Worm (Caenorhabditis elegans): Measurements from ENCODE around the gene mrpl-1.

mrpl-1 gene

DNA sequence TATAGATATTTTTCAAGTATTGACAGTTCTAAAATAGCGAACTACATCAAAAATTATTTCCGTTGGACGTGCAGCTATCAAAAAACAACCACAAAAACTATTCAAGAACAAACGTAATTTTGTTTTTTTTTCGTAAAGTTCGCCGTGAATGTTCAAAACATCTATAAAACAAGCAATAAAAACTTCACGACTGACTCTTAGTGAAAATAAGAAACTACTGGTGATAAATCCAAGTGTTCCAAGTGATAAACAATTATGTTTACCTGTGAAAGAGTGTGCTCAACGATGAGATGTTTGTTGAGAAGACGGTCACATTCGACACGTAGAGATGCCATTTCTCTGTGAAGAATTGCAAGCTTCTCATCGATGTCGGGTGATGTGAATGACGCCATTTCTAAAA lies 13.3 kb upstream of the mrpl-1 start, which contains the start of gene C50F7.6:
TSS of gene C50F7.6 (minus strand) at position 394 of the 400 bp plus-strand sequence.
- TF ChIP-seq W03F9.2 (tag; optimal IDR thresholded peaks at IDR 0.05) (no peak), him-1 (tag; optimal IDR thresholded peaks at IDR 0.05) (no peak), dao-5 (tag; optimal IDR thresholded peaks at IDR 0.05) (no peak)

DNA sequence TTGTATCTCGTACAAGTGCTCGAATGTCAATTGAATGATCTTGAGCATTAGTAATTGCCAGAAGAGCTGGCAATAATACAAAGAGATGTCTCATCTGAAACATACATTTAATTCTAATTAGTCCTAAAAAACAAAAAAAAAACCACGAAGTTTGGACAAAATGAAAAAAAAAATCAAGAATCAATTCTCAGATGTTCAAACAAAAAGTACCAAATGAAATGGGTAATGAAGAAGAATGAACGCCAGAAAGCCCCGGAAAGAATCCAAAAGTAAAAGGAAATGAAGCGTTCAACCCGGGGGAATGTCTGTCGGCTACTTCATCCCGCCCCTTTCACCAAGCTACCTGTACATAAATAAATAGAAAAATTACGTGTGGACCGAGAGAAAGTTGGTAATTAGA lies 8.4 kb upstream of the mrpl-1 start, which contains the start of gene F33D4.6:
TSS of gene F33D4.6 (minus strand) at position 101 of the 400 bp plus-strand sequence.
- TF ChIP-seq dao-5 (tag; optimal IDR thresholded peaks at IDR 0.05) (no peak), him-1 (tag; optimal IDR thresholded peaks at IDR 0.05) (no peak), W03F9.2 (tag; optimal IDR thresholded peaks at IDR 0.05) (no peak)

- TF ChIP-seq dao-5 (tag; optimal IDR thresholded peaks at IDR 0.05): no peak
- TF ChIP-seq him-1 (tag; optimal IDR thresholded peaks at IDR 0.05): no peak
- no peak for TF ChIP-seq W03F9.2 (tag; optimal IDR thresholded peaks at IDR 0.05)
These were observed 2.8 kb upstream of the mrpl-1 start for ce11 chrIV:7712252-7712651.

DNA sequence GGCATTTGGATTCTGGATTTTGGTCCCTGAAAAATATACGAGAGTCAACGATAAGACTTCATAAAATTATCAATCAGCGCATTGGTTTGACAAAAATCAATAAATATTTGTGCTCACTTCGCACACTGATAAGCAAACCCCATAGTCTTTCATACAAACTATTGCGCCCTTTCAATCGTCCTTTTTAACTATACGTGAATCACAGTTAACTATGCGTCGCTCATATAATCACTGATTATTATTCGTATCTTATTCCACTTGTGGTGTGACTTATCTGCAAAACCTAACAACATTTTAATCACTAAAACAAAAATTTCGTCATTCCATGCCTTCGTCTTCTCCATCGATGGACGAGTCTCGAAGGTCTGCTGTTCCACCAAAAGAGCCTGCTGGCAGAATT lies 1.3 kb upstream of the mrpl-1 start, which contains the start of gene nhr-8:
TSS of gene nhr-8 (plus strand) at position 160 of the 400 bp plus-strand sequence.
- TF ChIP-seq W03F9.2 (tag; optimal IDR thresholded peaks at IDR 0.05) (no peak), dao-5 (tag; optimal IDR thresholded peaks at IDR 0.05) (no peak), him-1 (tag; optimal IDR thresholded peaks at IDR 0.05) (no peak)

DNA sequence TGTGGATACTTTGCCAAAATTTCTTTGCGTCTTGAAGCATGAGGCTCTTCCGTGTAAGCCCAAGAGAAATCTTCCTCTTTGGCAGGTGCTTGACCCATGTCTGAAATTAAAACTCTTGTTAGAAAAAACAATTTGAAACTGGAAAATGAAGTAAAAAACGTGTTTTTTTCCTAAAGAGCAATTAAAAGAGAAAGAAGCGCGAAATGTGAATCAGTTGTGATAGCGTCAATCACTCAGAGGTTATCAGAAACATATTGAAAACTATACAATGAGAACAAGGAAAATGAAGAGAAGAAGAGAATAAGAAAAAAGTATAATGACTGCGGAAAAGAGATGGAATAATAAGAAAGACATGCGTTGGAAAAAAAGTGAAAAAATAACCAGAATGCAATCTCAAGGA lies 2.7 kb downstream of the mrpl-1 start, which contains the start of gene F33D4.4:
TSS of gene F33D4.4 (minus strand) at position 101 of the 400 bp plus-strand sequence.
- TF ChIP-seq him-1 (tag; optimal IDR thresholded peaks at IDR 0.05): no peak
- TF ChIP-seq dao-5 (tag; optimal IDR thresholded peaks at IDR 0.05): no peak
- no peak for TF ChIP-seq W03F9.2 (tag; optimal IDR thresholded peaks at IDR 0.05)

DNA sequence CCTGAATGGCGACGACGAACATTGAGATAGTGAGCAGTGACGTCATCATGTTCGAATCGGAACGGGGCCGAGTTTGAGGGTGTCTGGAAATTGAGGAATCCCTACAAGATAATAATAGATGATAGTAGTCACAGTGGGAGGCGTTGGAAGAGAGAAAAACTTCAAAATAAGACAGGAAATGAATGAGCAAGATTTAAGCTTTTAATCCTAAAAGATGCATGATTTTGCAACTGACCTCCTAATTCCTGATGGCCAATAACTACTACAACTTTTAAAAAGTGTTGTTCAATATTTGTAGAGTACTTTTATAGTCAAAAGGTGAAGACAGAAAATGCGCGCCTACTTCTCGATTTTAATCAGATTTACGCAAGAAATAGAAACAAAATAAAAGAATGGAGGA lies 11.2 kb downstream of the mrpl-1 start, which contains the start of gene flp-13:
TSS of gene flp-13 (minus strand) at position 101 of the 400 bp plus-strand sequence.
- TF ChIP-seq dao-5 (tag; optimal IDR thresholded peaks at IDR 0.05) (no peak), him-1 (tag; optimal IDR thresholded peaks at IDR 0.05) (no peak), W03F9.2 (tag; optimal IDR thresholded peaks at IDR 0.05) (no peak)

DNA sequence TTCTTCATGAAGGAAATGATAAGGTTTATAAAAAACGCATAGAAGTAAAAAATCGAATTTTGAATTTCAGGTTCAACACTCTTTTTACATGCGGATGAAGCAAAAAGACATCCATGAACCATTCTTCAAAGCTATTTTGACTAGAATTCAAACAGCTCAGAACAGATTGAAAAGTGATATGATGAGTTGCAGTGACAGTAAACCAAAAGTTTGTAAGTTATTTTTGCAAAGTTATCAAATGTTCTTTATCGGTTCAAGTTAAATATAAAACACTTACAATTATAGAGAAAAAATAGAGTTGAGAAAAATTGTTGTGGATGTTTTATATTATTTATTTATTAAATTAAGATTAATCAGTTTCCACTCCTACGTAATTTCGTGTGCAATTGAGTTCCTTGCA lies 17.1 kb downstream of the mrpl-1 start:
- TF ChIP-seq dao-5 (tag; optimal IDR thresholded peaks at IDR 0.05) (no peak), W03F9.2 (tag; optimal IDR thresholded peaks at IDR 0.05) (no peak), him-1 (tag; optimal IDR thresholded peaks at IDR 0.05) (no peak)

DNA sequence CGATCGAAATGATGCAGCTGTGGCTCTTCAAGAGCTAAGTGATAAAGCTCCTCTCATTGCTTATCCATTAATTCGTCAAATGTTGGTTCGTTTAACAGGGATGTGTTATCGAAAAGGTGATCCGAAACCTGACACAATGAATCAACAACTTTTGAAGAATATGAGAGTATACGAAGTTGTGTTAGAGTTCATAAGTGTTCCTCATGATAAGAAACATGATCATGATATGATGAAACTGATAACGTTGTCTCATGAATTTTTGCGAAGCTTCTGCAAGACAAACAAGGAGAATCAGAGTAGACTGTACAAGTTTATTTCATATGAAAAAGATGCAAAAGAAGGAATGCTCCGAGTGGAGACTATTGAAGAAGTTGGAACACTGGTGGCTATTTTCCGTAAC lies 20.2 kb downstream of the mrpl-1 start:
- TF ChIP-seq him-1 (tag; optimal IDR thresholded peaks at IDR 0.05) (no peak), dao-5 (tag; optimal IDR thresholded peaks at IDR 0.05) (no peak), W03F9.2 (tag; optimal IDR thresholded peaks at IDR 0.05) (no peak)

- TF ChIP-seq dao-5 (tag; optimal IDR thresholded peaks at IDR 0.05) (no peak), W03F9.2 (tag; optimal IDR thresholded peaks at IDR 0.05) (no peak), him-1 (tag; optimal IDR thresholded peaks at IDR 0.05) (no peak)
These were observed 30.4 kb downstream of the mrpl-1 start for ce11 chrIV:7679120-7679519.

DNA sequence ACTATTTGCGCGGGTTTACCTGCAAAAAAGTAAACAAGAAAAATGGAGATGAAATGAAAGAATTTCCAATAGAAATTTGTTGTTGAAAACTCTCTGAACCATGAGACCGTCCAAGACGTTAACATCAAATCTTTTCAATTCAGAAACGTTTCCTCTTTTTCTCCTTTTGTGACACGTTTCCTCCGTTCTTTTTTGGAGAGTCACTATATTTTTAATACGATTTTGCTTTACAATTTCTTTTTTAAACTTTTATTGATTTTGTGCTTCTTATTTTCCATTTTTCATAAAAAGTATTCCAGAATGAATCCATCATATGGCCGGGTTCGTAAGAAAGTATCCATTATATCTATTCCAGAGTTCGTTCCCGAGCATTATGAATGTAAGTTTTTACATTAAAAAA lies 34.6 kb downstream of the mrpl-1 start, which contains the start of gene itr-1:
TSS of gene itr-1 (plus strand) at position 301 of the 400 bp plus-strand sequence.
- TF ChIP-seq dao-5 (tag; optimal IDR thresholded peaks at IDR 0.05) (no peak), W03F9.2 (tag; optimal IDR thresholded peaks at IDR 0.05) (no peak), him-1 (tag; optimal IDR thresholded peaks at IDR 0.05) (no peak)

ce11 chrIV:7672872-7673271 lies 36.6 kb downstream of the mrpl-1 start, which contains the start of gene C08G9.2:
TSS of gene C08G9.2 (minus strand) at chrIV:7672972.
- TF ChIP-seq W03F9.2 (tag; optimal IDR thresholded peaks at IDR 0.05): no peak
- no peak for TF ChIP-seq him-1 (tag; optimal IDR thresholded peaks at IDR 0.05)
- no peak for TF ChIP-seq dao-5 (tag; optimal IDR thresholded peaks at IDR 0.05)

ce11 chrIV:7663006-7663405 lies 46.5 kb downstream of the mrpl-1 start:
- TF ChIP-seq dao-5 (tag; optimal IDR thresholded peaks at IDR 0.05) (no peak), him-1 (tag; optimal IDR thresholded peaks at IDR 0.05) (peak; percentile 43)

DNA sequence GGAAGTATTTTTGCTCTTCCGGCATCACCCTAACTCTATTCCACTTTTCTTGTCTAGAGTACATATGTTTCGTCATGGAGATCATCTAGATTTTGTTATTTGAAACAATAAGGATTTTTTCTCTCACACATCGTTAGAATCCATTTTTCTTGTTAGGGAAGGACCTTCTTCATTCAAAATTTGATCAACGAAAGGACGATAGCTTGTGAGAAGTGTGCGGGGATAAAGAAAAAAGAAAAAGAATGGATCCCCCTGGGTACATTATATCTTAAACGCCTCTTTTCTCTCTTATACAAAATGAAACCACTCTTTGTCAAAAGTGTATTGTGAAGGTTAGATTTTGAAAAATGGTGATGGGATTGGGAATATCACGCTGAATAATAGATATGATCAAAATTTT lies 47.9 kb downstream of the mrpl-1 start:
- no peak for TF ChIP-seq him-1 (tag; optimal IDR thresholded peaks at IDR 0.05)
- no peak for TF ChIP-seq W03F9.2 (tag; optimal IDR thresholded peaks at IDR 0.05)
- no peak for TF ChIP-seq dao-5 (tag; optimal IDR thresholded peaks at IDR 0.05)

DNA sequence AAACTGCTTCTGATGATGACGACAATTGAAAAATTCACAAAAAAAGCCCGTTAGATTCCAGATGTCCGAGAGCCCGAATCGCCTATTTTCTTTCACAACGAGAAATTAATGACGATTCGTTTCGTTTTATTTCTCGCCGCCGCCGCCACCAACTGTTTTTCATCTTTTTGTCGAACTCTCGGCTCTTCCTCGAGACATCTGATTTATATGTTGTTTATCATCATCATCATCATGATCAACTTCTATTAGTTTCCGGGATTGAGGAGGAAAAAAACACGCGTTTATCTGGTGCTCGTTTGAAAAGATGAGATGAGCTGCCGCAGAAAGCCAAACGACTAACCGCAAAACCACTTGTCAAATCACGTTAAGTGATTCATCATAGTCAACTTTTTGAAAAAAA lies 50.0 kb downstream of the mrpl-1 start:
- no peak for TF ChIP-seq him-1 (tag; optimal IDR thresholded peaks at IDR 0.05)
- TF ChIP-seq W03F9.2 (tag; optimal IDR thresholded peaks at IDR 0.05): no peak

DNA sequence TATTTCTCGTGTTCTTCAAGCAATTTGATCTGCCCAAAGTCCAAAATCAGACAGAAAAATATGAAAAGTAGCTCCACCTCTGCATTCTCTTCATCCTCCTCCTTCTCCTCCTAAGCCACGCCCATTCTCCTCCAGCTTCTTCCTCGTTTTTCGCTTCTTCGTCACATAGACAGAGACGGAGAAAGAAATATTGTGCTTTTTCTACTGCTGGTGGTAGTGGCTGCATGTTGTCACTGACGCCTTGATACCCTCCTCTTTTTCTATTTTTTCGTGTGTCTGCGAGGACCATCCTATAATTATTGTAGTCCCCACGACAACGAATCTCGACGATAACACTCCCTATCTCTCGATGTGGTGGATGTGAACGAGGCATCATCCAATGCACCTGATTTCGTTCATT lies 50.9 kb downstream of the mrpl-1 start, which contains the start of gene C08G9.1:
TSS of gene C08G9.1 (plus strand) at position 175 of the 400 bp plus-strand sequence.
- TF ChIP-seq him-1 (tag; optimal IDR thresholded peaks at IDR 0.05): no peak
- TF ChIP-seq dao-5 (tag; optimal IDR thresholded peaks at IDR 0.05): no peak
- TF ChIP-seq W03F9.2 (tag; optimal IDR thresholded peaks at IDR 0.05): no peak
